Fruit fly (Drosophila melanogaster) whole organism, pupa: ENCODE data around the gene Svip.

ENCODE experiments used
- CG10348 ChIP-seq: fragments of 200-800 bp; sonication (Bioruptor generic); IDR thresholded peaks from 2 replicates; pipeline ENCODE4 v1.3.6; 2022; ENCODE audit warnings: missing biosample characterization, missing genetic modification characterization
- CG12605 ChIP-seq: fragments of 200-800 bp; sonication (Bioruptor generic); IDR thresholded peaks from 2 replicates; pipeline ENCODE4 v1.3.6; 2022; ENCODE audit warnings: missing biosample characterization, missing genetic modification characterization
- CG13204 ChIP-seq: fragments of 200-800 bp; sonication (Bioruptor generic); optimal IDR thresholded peaks from 2 replicates; lab custom pipeline; 2018; ENCODE audit warnings: missing biosample characterization, mild to moderate bottlenecking, missing genetic modification characterization, moderate library complexity
- CG14655 ChIP-seq: fragments of 200-800 bp; sonication (Bioruptor generic); optimal IDR thresholded peaks from 3 replicates; lab custom pipeline; 2017; ENCODE audit warnings: mild to moderate bottlenecking, missing biosample characterization, missing genetic modification reagents, missing genetic modification characterization
- CG15710 ChIP-seq: fragments of 200-800 bp; sonication (Bioruptor generic); optimal IDR thresholded peaks from 2 replicates; lab custom pipeline; 2018; ENCODE audit warnings: missing biosample characterization, mild to moderate bottlenecking, missing genetic modification characterization, moderate library complexity
- CG17806 ChIP-seq: fragments of 200-800 bp; sonication (Bioruptor generic); optimal IDR thresholded peaks from 2 replicates; lab custom pipeline; 2018; ENCODE audit warnings: missing biosample characterization, mild to moderate bottlenecking, missing genetic modification characterization, moderate library complexity
- CG32121 ChIP-seq: fragments of 200-800 bp; sonication (Bioruptor generic); IDR thresholded peaks from 2 replicates; pipeline ENCODE4 v1.3.6; 2022; ENCODE audit warnings: missing biosample characterization, missing genetic modification characterization
- CG34367 ChIP-seq: fragments of 200-800 bp; sonication (Bioruptor generic); optimal IDR thresholded peaks from 2 replicates; lab custom pipeline; 2018; ENCODE audit warnings: missing biosample characterization, mild to moderate bottlenecking, missing genetic modification characterization
- CG4496 ChIP-seq: fragments of 200-800 bp; sonication (Bioruptor generic); IDR thresholded peaks from 3 replicates; pipeline ENCODE4 v1.3.6; 2022; ENCODE audit warnings: missing biosample characterization, missing genetic modification characterization
- CG8159 ChIP-seq: fragments of 200-800 bp; sonication (Bioruptor generic); optimal IDR thresholded peaks from 3 replicates; lab custom pipeline; 2018; ENCODE audit warnings: missing biosample characterization, mild to moderate bottlenecking, missing genetic modification characterization, moderate library complexity
- CG8301 ChIP-seq: fragments of 200-800 bp; sonication (Bioruptor generic); optimal IDR thresholded peaks from 2 replicates; lab custom pipeline; 2018; ENCODE audit warnings: missing biosample characterization, mild to moderate bottlenecking, missing genetic modification characterization
- CG9948 ChIP-seq: fragments of 200-800 bp; sonication (Bioruptor generic); optimal IDR thresholded peaks from 2 replicates; lab custom pipeline; 2018; ENCODE audit warnings: missing biosample characterization, mild to moderate bottlenecking, missing genetic modification characterization, moderate library complexity
- D1 ChIP-seq: fragments of 200-800 bp; sonication (Bioruptor generic); optimal IDR thresholded peaks from 2 replicates; lab custom pipeline; 2018; ENCODE audit warnings: missing biosample characterization, mild to moderate bottlenecking, missing genetic modification characterization, moderate library complexity
- EcR ChIP-seq: fragments of 200-800 bp; sonication (Bioruptor generic); optimal IDR thresholded peaks from 3 replicates; lab custom pipeline; 2019; ENCODE audit warnings: missing biosample characterization, missing genetic modification characterization, mild to moderate bottlenecking, moderate library complexity, missing genetic modification reagents
- Ets98B ChIP-seq: fragments of 200-800 bp; sonication (Bioruptor generic); IDR thresholded peaks from 2 replicates; pipeline ENCODE4 v1.3.6; 2022; ENCODE audit warnings: missing biosample characterization, missing genetic modification characterization
- Pif1A ChIP-seq: fragments of 200-800 bp; sonication (Bioruptor generic); optimal IDR thresholded peaks from 3 replicates; lab custom pipeline; 2016; ENCODE audit warnings: missing biosample characterization, missing genetic modification characterization
- Pif1B ChIP-seq: fragments of 200-800 bp; sonication (Bioruptor generic); optimal IDR thresholded peaks from 3 replicates; lab custom pipeline; 2016; ENCODE audit warnings: missing biosample characterization, missing genetic modification characterization
- Snoo ChIP-seq: fragments of 200-800 bp; sonication (Bioruptor generic); optimal IDR thresholded peaks from 3 replicates; lab custom pipeline; 2017; ENCODE audit warnings: missing biosample characterization, mild to moderate bottlenecking, missing genetic modification characterization, inconsistent platforms
- fd96Ca ChIP-seq: fragments of 200-800 bp; sonication (Bioruptor generic); IDR thresholded peaks from 3 replicates; pipeline ENCODE4 v1.3.6; 2022; ENCODE audit warnings: missing biosample characterization, missing genetic modification characterization
- gl ChIP-seq: fragments of 200-800 bp; sonication (Bioruptor generic); optimal IDR thresholded peaks from 2 replicates; lab custom pipeline; 2018; ENCODE audit warnings: missing biosample characterization, mild to moderate bottlenecking, missing genetic modification characterization
- rn ChIP-seq: fragments of 200-800 bp; sonication (Bioruptor generic); IDR thresholded peaks from 2 replicates; pipeline ENCODE4 v1.3.6; 2022; ENCODE audit warnings: missing biosample characterization, missing genetic modification characterization

Svip gene

DNA sequence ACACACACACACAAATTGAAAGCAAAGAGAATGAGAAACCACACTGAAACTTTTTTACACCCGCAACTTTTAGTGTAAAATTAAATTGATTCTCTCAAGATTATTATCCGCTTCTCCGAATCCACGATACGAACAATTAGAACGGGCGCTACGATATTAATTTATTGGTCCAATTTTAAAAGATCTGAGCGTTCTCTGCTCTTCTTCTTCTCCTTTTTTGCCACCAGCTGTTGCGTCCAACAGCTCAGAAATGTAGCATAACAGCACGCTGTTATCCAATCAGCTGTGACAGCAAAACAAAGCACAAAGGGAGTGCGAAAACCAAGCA is at the start of gene Svip, which contains the start of gene UGP:
Gene Svip, plus strand, starts transcription at position 287 of the 328 bp plus-strand sequence.
Gene UGP, minus strand, starts transcription at position 223 of the 328 bp plus-strand sequence.
- TF ChIP-seq CG12605 (GFP tag; lab: Robert Waterston, UW) (peak; percentile 55; the same call in 1 of the 2 replicates), CG32121 (GFP tag; lab: Robert Waterston, UW) (peak; percentile 56), Ets98B (peak; percentile 68), Pif1B (GFP tag; lab: Kevin White, UChicago) (peak; percentile 47), CG14655 (GFP tag; lab: Kevin White, UChicago) (no peak), fd96Ca (GFP tag; lab: Robert Waterston, UW) (peak; percentile 73), CG8159 (tag; lab: Kevin White, UChicago) (no peak), CG34367 (tag; lab: Kevin White, UChicago) (no peak), D1 (tag; lab: Kevin White, UChicago) (no peak), rn (GFP tag; lab: Robert Waterston, UW) (no peak), CG13204 (GFP tag; lab: Kevin White, UChicago) (no peak), EcR (GFP tag; lab: Kevin White, UChicago) (no peak), Snoo (tag; lab: Kevin White, UChicago) (no peak), gl (peak; percentile 21), CG10348 (GFP tag; lab: Robert Waterston, UW) (no peak), CG8301 (tag; lab: Kevin White, UChicago) (peak; percentile 17), CG17806 (peak; percentile 4), CG4496 (peak; percentile 68; the same call in 2 of the 3 replicates), CG9948 (no peak), Pif1A (peak; percentile 27), CG15710 (tag; lab: Kevin White, UChicago) (peak; percentile 3)

- no peak for TF ChIP-seq D1 (tag; lab: Kevin White, UChicago)
- TF ChIP-seq CG17806, result no peak
- peak; percentile 57 for TF ChIP-seq CG4496
- no peak for TF ChIP-seq Pif1A
Observed at dm6 chr3L:9333745-9334382, 24.9 kb upstream of the Svip start, which contains the start of gene PGRP-LA. Gene PGRP-LA, plus strand, starts transcription at chr3L:9334332.

DNA sequence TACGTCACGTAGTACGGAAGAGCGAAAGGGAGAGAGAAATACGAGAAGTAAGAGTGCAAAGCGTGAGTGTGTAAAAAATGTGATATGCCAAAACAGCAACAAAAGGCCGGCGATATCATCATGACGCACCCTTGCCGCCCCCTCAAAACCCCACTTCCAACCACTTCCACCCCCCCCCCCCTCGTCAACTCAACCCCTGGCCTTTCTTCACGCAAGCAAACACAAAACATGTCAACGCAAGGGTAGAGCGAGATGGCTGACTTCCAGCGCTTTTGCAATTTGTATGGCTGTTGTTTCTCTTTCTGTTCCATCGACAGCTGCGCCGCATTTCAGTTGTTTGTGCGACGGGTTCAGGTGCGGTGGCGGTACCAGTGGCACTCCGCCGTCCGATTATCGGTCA is 23.1 kb upstream of the Svip start:
- TF ChIP-seq Pif1B (GFP tag; lab: Kevin White, UChicago) (no peak), gl (peak; percentile 10), D1 (tag; lab: Kevin White, UChicago) (no peak), CG14655 (GFP tag; lab: Kevin White, UChicago) (peak; percentile 1), fd96Ca (GFP tag; lab: Robert Waterston, UW) (0 out of 3 replicates have a peak, but pooled peaks have one; percentile 14), EcR (GFP tag; lab: Kevin White, UChicago) (peak; percentile 77), CG32121 (GFP tag; lab: Robert Waterston, UW) (peak; percentile 23; the same call in 1 of the 2 replicates), CG13204 (GFP tag; lab: Kevin White, UChicago) (peak; percentile 43), CG12605 (GFP tag; lab: Robert Waterston, UW) (peak; percentile 59), CG8159 (tag; lab: Kevin White, UChicago) (peak; percentile 24)

- peak; percentile 79 for TF ChIP-seq EcR (GFP tag; lab: Kevin White, UChicago)
- TF ChIP-seq CG4496, result peak; percentile 38; the same call in 1 of the 3 replicates
- TF ChIP-seq gl, result no peak
Observed at dm6 chr3L:9337942-9338468, 20.8 kb upstream of the Svip start.

dm6 chr3L:9338510-9338909 is 20.3 kb upstream of the Svip start, which contains the start of gene PGRP-LC:
Gene PGRP-LC, plus strand, starts transcription at chr3L:9338810.
- TF ChIP-seq CG32121 (GFP tag; lab: Robert Waterston, UW) (no peak), Pif1B (GFP tag; lab: Kevin White, UChicago) (no peak), CG8301 (tag; lab: Kevin White, UChicago) (no peak), fd96Ca (GFP tag; lab: Robert Waterston, UW) (no peak), gl (no peak), CG8159 (tag; lab: Kevin White, UChicago) (no peak), CG15710 (tag; lab: Kevin White, UChicago) (no peak), CG10348 (GFP tag; lab: Robert Waterston, UW) (no peak), CG14655 (GFP tag; lab: Kevin White, UChicago) (no peak), Pif1A (no peak), CG4496 (no peak), EcR (GFP tag; lab: Kevin White, UChicago) (no peak), Ets98B (no peak), CG12605 (GFP tag; lab: Robert Waterston, UW) (no peak), CG9948 (no peak), Snoo (tag; lab: Kevin White, UChicago) (no peak), CG13204 (GFP tag; lab: Kevin White, UChicago) (no peak), D1 (tag; lab: Kevin White, UChicago) (no peak), CG17806 (no peak)

- TF ChIP-seq Pif1A (no peak), CG10348 (GFP tag; lab: Robert Waterston, UW) (no peak), CG12605 (GFP tag; lab: Robert Waterston, UW) (no peak), Pif1B (GFP tag; lab: Kevin White, UChicago) (no peak), EcR (GFP tag; lab: Kevin White, UChicago) (no peak), D1 (tag; lab: Kevin White, UChicago) (no peak), CG32121 (GFP tag; lab: Robert Waterston, UW) (no peak), fd96Ca (GFP tag; lab: Robert Waterston, UW) (no peak), CG9948 (no peak), CG8301 (tag; lab: Kevin White, UChicago) (no peak), gl (no peak), Snoo (tag; lab: Kevin White, UChicago) (no peak), CG34367 (tag; lab: Kevin White, UChicago) (no peak), CG17806 (no peak), rn (GFP tag; lab: Robert Waterston, UW) (no peak), CG4496 (no peak), CG13204 (GFP tag; lab: Kevin White, UChicago) (no peak), CG8159 (tag; lab: Kevin White, UChicago) (no peak)
- TF ChIP-seq, all 21 proteins: peak for 0
Observed at dm6 chr3L:9339021-9339420, 19.8 kb upstream of the Svip start.
